Worm (Caenorhabditis elegans) whole organism, late embryonic: ENCODE measurements around the gene C07H4.1.

Experiments used
- C08G9.2 ChIP-seq: sonication (generic microtip); optimal IDR thresholded peaks from 2 replicates; lab custom pipeline; 2016; ENCODE audit warnings: mild to moderate bottlenecking, missing genetic modification characterization, moderate library complexity, missing compliant biosample characterization
- C38D4.7 ChIP-seq: fragments of 200-800 bp; sonication (Bioruptor generic); optimal IDR thresholded peaks from 2 replicates; lab custom pipeline; 2018; ENCODE audit warnings: mild to moderate bottlenecking, missing genetic modification characterization, moderate library complexity, missing compliant biosample characterization
- K09A11.1 ChIP-seq: sonication (generic microtip); optimal IDR thresholded peaks from 2 replicates; lab custom pipeline; 2017; ENCODE audit warnings: antibody characterized with exemption, mild to moderate bottlenecking, missing genetic modification characterization, missing compliant biosample characterization; ENCODE audit not compliant: insufficient read depth
- T23F11.4 ChIP-seq: fragments of 200-800 bp; sonication (Bioruptor generic); optimal IDR thresholded peaks from 2 replicates; lab custom pipeline; 2018; ENCODE audit warnings: mild to moderate bottlenecking, missing genetic modification characterization, missing compliant biosample characterization
- ahr-1 ChIP-seq: sonication (generic microtip); optimal IDR thresholded peaks from 2 replicates; lab custom pipeline; 2016; ENCODE audit warnings: missing genetic modification characterization, missing compliant biosample characterization
- ama-1 ChIP-seq: fragments of 150-350 bp; optimal IDR thresholded peaks from 2 replicates; lab custom pipeline; 2014
- ceh-14 ChIP-seq: sonication (generic microtip); optimal IDR thresholded peaks from 2 replicates; lab custom pipeline; 2016; ENCODE audit warnings: missing genotype, missing genetic modification characterization, missing compliant biosample characterization
- ceh-18 ChIP-seq: sonication (generic microtip); optimal IDR thresholded peaks from 2 replicates; lab custom pipeline; 2016; ENCODE audit warnings: missing genetic modification characterization, missing compliant biosample characterization
- ceh-22 ChIP-seq: sonication (generic microtip); optimal IDR thresholded peaks from 2 replicates; lab custom pipeline; 2017; ENCODE audit warnings: missing biosample characterization, missing genetic modification characterization
- ceh-30 ChIP-seq: fragments of 150-350 bp; optimal IDR thresholded peaks from 2 replicates; lab custom pipeline; 2014; ENCODE audit warnings: missing biosample characterization, missing genetic modification characterization
- ceh-34 ChIP-seq: sonication (generic microtip); optimal IDR thresholded peaks from 2 replicates; lab custom pipeline; 2016; ENCODE audit warnings: mild to moderate bottlenecking, missing genetic modification characterization, missing compliant biosample characterization
- ceh-45 ChIP-seq: fragments of 200-800 bp; sonication (Bioruptor generic); IDR thresholded peaks from 2 replicates; pipeline ENCODE4 v1.3.6; 2022; ENCODE audit warnings: missing genetic modification reagents, missing genetic modification characterization, missing compliant biosample characterization
- ceh-6 ChIP-seq: fragments of 200-800 bp; sonication (Bioruptor generic); optimal IDR thresholded peaks from 2 replicates; lab custom pipeline; 2018; ENCODE audit warnings: mild to moderate bottlenecking, missing genetic modification characterization, missing compliant biosample characterization
- ceh-9 ChIP-seq: sonication (generic microtip); optimal IDR thresholded peaks from 2 replicates; lab custom pipeline; 2016; ENCODE audit warnings: mild to moderate bottlenecking, missing genetic modification characterization, inconsistent platforms, missing compliant biosample characterization
- che-1 ChIP-seq: sonication (generic microtip); optimal IDR thresholded peaks from 2 replicates; lab custom pipeline; 2016; ENCODE audit warnings: mild to moderate bottlenecking, missing genetic modification characterization, missing compliant biosample characterization
- dmd-4 ChIP-seq: sonication (generic microtip); optimal IDR thresholded peaks from 2 replicates; lab custom pipeline; 2016; ENCODE audit warnings: borderline replicate concordance, missing genetic modification characterization, missing compliant biosample characterization
- dve-1 ChIP-seq: sonication (generic microtip); optimal IDR thresholded peaks from 2 replicates; lab custom pipeline; 2017; ENCODE audit warnings: antibody characterized with exemption, mild to moderate bottlenecking, missing genetic modification characterization, missing compliant biosample characterization
- elt-2 ChIP-seq: sonication (generic microtip); optimal IDR thresholded peaks from 2 replicates; lab custom pipeline; 2016; ENCODE audit warnings: missing genetic modification reagents, missing genetic modification characterization, missing compliant biosample characterization
- ets-4 ChIP-seq: sonication (generic microtip); optimal IDR thresholded peaks from 2 replicates; lab custom pipeline; 2016; ENCODE audit warnings: missing genetic modification characterization, missing compliant biosample characterization
- eyg-1 ChIP-seq: sonication (generic microtip); optimal IDR thresholded peaks from 2 replicates; lab custom pipeline; 2016; ENCODE audit warnings: missing genotype, missing genetic modification characterization, missing compliant biosample characterization
- fax-1 ChIP-seq: sonication (generic microtip); optimal IDR thresholded peaks from 2 replicates; lab custom pipeline; 2016; ENCODE audit warnings: missing genotype, missing genetic modification characterization, missing compliant biosample characterization
- fkh-10 ChIP-seq: fragments of 150-350 bp; optimal IDR thresholded peaks from 2 replicates; lab custom pipeline; 2014; ENCODE audit warnings: missing biosample characterization, missing genetic modification reagents, missing genetic modification characterization
- fkh-6 ChIP-seq: sonication (generic microtip); optimal IDR thresholded peaks from 2 replicates; lab custom pipeline; 2016; ENCODE audit warnings: missing genetic modification characterization, missing compliant biosample characterization
- gmeb-2 ChIP-seq: sonication (generic microtip); optimal IDR thresholded peaks from 2 replicates; lab custom pipeline; 2016; ENCODE audit warnings: missing genetic modification characterization, inconsistent platforms, missing compliant biosample characterization
- hlh-13 ChIP-seq: fragments of 200-800 bp; sonication (Bioruptor generic); optimal IDR thresholded peaks from 2 replicates; lab custom pipeline; 2018; ENCODE audit warnings: mild to moderate bottlenecking, missing genetic modification characterization, missing compliant biosample characterization
- hlh-15 ChIP-seq: sonication (generic microtip); optimal IDR thresholded peaks from 2 replicates; lab custom pipeline; 2016; ENCODE audit warnings: missing genetic modification characterization, missing compliant biosample characterization
- hlh-8 ChIP-seq: sonication (generic microtip); optimal IDR thresholded peaks from 2 replicates; lab custom pipeline; 2016; ENCODE audit warnings: missing genotype, missing genetic modification characterization, missing compliant biosample characterization
- lim-6 ChIP-seq: sonication (generic microtip); optimal IDR thresholded peaks from 2 replicates; lab custom pipeline; 2016; ENCODE audit warnings: missing genetic modification characterization, missing compliant biosample characterization
- lin-11 ChIP-seq: fragments of 200-800 bp; sonication (Bioruptor generic); optimal IDR thresholded peaks from 2 replicates; lab custom pipeline; 2018; ENCODE audit warnings: mild to moderate bottlenecking, missing genetic modification characterization, missing compliant biosample characterization
- madf-2 ChIP-seq: sonication (generic microtip); optimal IDR thresholded peaks from 2 replicates; lab custom pipeline; 2017; ENCODE audit warnings: missing genetic modification characterization, missing compliant biosample characterization
- nfya-1 ChIP-seq: sonication (generic microtip); optimal IDR thresholded peaks from 2 replicates; lab custom pipeline; 2017; ENCODE audit warnings: missing genetic modification characterization, mild to moderate bottlenecking, missing compliant biosample characterization, antibody characterized with exemption, moderate library complexity
- nhr-11 ChIP-seq: fragments of 150-350 bp; optimal IDR thresholded peaks from 2 replicates; lab custom pipeline; 2014; ENCODE audit warnings: missing biosample characterization, missing genetic modification characterization
- pag-3 ChIP-seq: sonication (generic microtip); optimal IDR thresholded peaks from 2 replicates; lab custom pipeline; 2016; ENCODE audit warnings: missing compliant biosample characterization, missing genetic modification characterization, borderline replicate concordance
- pax-1 ChIP-seq: fragments of 150-350 bp; optimal IDR thresholded peaks from 2 replicates; lab custom pipeline; 2014; ENCODE audit warnings: missing biosample characterization, missing genetic modification characterization
- pha-4 ChIP-seq: fragments of 150-350 bp; optimal IDR thresholded peaks from 2 replicates; lab custom pipeline; 2018; ENCODE audit warnings: missing biosample characterization, missing genetic modification reagents, missing genetic modification characterization
- pqm-1 ChIP-seq: sonication (generic microtip); optimal IDR thresholded peaks from 2 replicates; lab custom pipeline; 2016; ENCODE audit warnings: missing genetic modification characterization, missing compliant biosample characterization
- pros-1 ChIP-seq: fragments of 150-350 bp; optimal IDR thresholded peaks from 2 replicates; lab custom pipeline; 2014; ENCODE audit warnings: missing biosample characterization, missing genetic modification reagents, missing genetic modification characterization
- ref-2 ChIP-seq: sonication (generic microtip); optimal IDR thresholded peaks from 2 replicates; lab custom pipeline; 2016; ENCODE audit warnings: missing genetic modification characterization, missing compliant biosample characterization
- rnt-1 ChIP-seq: sonication (generic microtip); optimal IDR thresholded peaks from 2 replicates; lab custom pipeline; 2016; ENCODE audit warnings: missing genetic modification characterization, missing compliant biosample characterization
- sdc-2 ChIP-seq: sonication (generic microtip); optimal IDR thresholded peaks from 2 replicates; lab custom pipeline; 2016; ENCODE audit warnings: missing genotype, missing genetic modification characterization, missing compliant biosample characterization
- sox-2 ChIP-seq: fragments of 200-800 bp; sonication (Bioruptor generic); IDR thresholded peaks from 2 replicates; pipeline ENCODE4 v1.3.6; 2022; ENCODE audit warnings: missing genetic modification reagents, missing genetic modification characterization, missing compliant biosample characterization
- sox-4 ChIP-seq: sonication (generic microtip); optimal IDR thresholded peaks from 2 replicates; lab custom pipeline; 2017; ENCODE audit warnings: mild to moderate bottlenecking, missing genetic modification characterization, inconsistent platforms, missing compliant biosample characterization
- syd-9 ChIP-seq: sonication (generic microtip); optimal IDR thresholded peaks from 2 replicates; lab custom pipeline; 2016; ENCODE audit warnings: mild to moderate bottlenecking, missing genetic modification characterization, moderate library complexity, missing compliant biosample characterization
- ttx-3 ChIP-seq: sonication (generic microtip); optimal IDR thresholded peaks from 2 replicates; lab custom pipeline; 2016; ENCODE audit warnings: missing genetic modification reagents, missing genetic modification characterization, missing compliant biosample characterization
- unc-55 ChIP-seq: sonication (generic microtip); optimal IDR thresholded peaks from 2 replicates; lab custom pipeline; 2017; ENCODE audit warnings: missing biosample characterization, missing genetic modification reagents, missing genetic modification characterization
- unc-86 ChIP-seq: sonication (generic microtip); optimal IDR thresholded peaks from 2 replicates; lab custom pipeline; 2016; ENCODE audit warnings: missing genetic modification characterization, missing compliant biosample characterization
- zip-5 ChIP-seq: sonication (generic microtip); optimal IDR thresholded peaks from 2 replicates; lab custom pipeline; 2016; ENCODE audit warnings: missing genetic modification characterization, missing compliant biosample characterization

The C07H4.1 gene

DNA sequence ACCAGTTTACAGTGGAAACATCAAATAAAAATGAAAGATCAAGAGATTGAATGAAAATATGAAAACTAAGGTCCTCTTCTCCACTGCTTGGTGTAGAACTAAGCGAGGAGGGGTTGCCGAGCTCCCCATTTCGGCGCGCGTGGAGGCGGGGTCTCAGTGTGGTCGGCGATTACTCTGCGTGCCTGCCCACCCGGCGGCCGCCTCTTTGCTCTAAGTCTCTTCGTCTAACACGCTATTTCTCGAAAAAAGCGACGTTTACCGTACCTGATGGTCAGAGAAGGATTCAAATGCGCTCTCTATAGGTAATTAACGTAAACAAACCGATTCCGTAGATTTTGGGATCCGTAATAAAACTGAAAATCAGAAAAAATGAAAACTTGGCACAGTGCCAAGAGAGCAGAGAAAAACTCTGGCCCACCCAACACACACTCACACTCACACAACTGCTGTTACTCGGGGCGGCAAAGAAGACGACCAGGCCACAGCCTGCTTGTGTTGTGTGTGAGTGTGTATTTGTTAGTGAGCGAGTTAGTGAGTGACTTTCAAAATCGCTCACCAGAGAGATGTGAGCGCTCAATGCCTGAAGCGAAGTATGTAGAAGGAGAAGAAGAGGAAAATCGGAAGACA lies 31.8 kb downstream of the C07H4.1 start (continued):
- peak; percentile 4 for TF ChIP-seq ttx-3 (tag; lab: Kevin White, UChicago)
- TF ChIP-seq K09A11.1 = peak; percentile 1
- TF ChIP-seq sdc-2 (tag; lab: Kevin White, UChicago) = peak; percentile 38

DNA sequence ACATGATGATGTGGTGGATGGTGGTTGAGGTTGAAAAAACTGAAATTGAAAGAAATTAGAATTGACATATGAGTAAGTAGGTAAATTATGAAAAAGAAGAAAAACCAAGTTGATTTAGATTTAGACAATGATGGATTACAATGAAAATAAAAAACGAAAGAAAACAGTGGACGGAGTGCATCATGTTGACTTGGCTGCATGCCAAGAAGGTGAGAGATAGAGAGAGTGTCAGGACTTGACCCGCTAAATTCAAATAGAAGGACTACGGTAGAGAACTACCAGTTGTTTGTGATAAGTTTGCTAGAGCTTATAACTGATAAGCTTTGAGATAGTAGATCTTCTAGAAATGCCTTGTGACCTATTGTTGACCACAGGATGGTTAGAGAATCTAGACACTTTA lies 32.4 kb downstream of the C07H4.1 start, which contains the start of gene T24B8.3:
T24B8.3 (minus strand) TSS at position 39 of the 400 bp plus-strand sequence.
- no peak for TF ChIP-seq K09A11.1
- TF ChIP-seq T23F11.4 (GFP tag; lab: Kevin White, UChicago) = no peak
- TF ChIP-seq C38D4.7 = no peak
- TF ChIP-seq ets-4 (tag; lab: Kevin White, UChicago) = no peak
- no peak for TF ChIP-seq lim-6 (tag; lab: Kevin White, UChicago)
- TF ChIP-seq dve-1 = no peak
- no peak for TF ChIP-seq zip-5
- TF ChIP-seq ceh-9 (tag; lab: Kevin White, UChicago) = no peak
- TF ChIP-seq rnt-1 (tag; lab: Kevin White, UChicago) = no peak
- no peak for TF ChIP-seq syd-9
- TF ChIP-seq pax-1 (tag; lab: Kevin White, UChicago) = no peak
- TF ChIP-seq ahr-1 (tag; lab: Kevin White, UChicago) = no peak
- no peak for TF ChIP-seq ama-1 (lab: Kevin White, UChicago)
- no peak for TF ChIP-seq ref-2 (tag; lab: Kevin White, UChicago)
- no peak for TF ChIP-seq pag-3 (tag; lab: Kevin White, UChicago)
- TF ChIP-seq elt-2 = no peak
- TF ChIP-seq ceh-45 (GFP tag; lab: Robert Waterston, UW) = no peak

DNA sequence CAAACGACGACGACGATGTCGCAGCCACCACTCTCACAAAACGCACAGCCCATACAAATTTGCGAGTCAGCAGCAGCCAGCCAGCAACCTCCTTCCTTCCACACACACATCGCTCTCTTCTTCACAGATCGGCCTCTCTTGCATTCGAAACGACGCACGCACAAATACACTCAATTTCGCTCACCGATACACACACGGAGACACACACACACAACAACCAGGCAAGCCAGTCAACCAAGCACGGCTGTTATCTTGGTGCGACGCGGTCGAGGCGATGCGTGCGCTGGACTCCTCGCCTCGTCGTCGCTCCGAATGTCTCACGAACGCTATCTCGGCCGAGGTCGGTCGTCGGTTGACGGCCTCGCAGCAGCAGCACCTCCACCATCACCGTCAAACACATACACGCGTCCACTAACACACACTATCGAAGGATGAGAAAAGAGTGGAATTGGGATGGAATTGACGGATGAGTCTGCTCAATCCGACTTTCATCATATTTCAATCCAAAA lies 33.1 kb downstream of the C07H4.1 start:
- peak; percentile 72 for TF ChIP-seq fkh-10
- TF ChIP-seq rnt-1 (tag; lab: Kevin White, UChicago) = peak; percentile 96
- no peak for TF ChIP-seq pqm-1 (tag; lab: Kevin White, UChicago)
- peak; percentile 68 for TF ChIP-seq ceh-6 (GFP tag; lab: Kevin White, UChicago)
- TF ChIP-seq madf-2 = peak; percentile 92
- TF ChIP-seq lim-6 (tag; lab: Kevin White, UChicago) = no peak
- peak; percentile 90 for TF ChIP-seq ceh-30 (tag; lab: Kevin White, UChicago)
- TF ChIP-seq C08G9.2 (tag; lab: Kevin White, UChicago) = peak; percentile 61
- peak; percentile 2 for TF ChIP-seq zip-5
- peak; percentile 95 for TF ChIP-seq nfya-1 (tag; lab: Kevin White, UChicago)
- TF ChIP-seq ceh-9 (tag; lab: Kevin White, UChicago) = no peak
- peak; percentile 78 for TF ChIP-seq elt-2
- TF ChIP-seq sox-4 (tag; lab: Kevin White, UChicago) = peak; percentile 44
- TF ChIP-seq pag-3 (tag; lab: Kevin White, UChicago) = no peak
- peak; percentile 3 for TF ChIP-seq fax-1
- TF ChIP-seq ceh-22 = no peak
- peak; percentile 63 for TF ChIP-seq T23F11.4 (GFP tag; lab: Kevin White, UChicago)
- TF ChIP-seq dmd-4 (tag; lab: Kevin White, UChicago) = peak; percentile 62
- peak; percentile 10 for TF ChIP-seq ama-1 (lab: Kevin White, UChicago)
- TF ChIP-seq hlh-13 (GFP tag; lab: Kevin White, UChicago) = peak; percentile 43
- peak; percentile 46 for TF ChIP-seq che-1 (tag; lab: Kevin White, UChicago)
- TF ChIP-seq eyg-1 (tag; lab: Kevin White, UChicago) = peak; percentile 71
- peak; percentile 85 for TF ChIP-seq ceh-14 (tag; lab: Kevin White, UChicago)
- TF ChIP-seq dve-1 = peak; percentile 93
- peak; percentile 86 for TF ChIP-seq pros-1 (tag; lab: Kevin White, UChicago)
- TF ChIP-seq fkh-6 (tag; lab: Kevin White, UChicago) = peak; percentile 36
- peak; percentile 81 for TF ChIP-seq unc-55 (GFP tag; lab: Kevin White, UChicago)
- peak; percentile 37 for TF ChIP-seq lin-11 (tag; lab: Kevin White, UChicago)
- TF ChIP-seq hlh-8 (tag; lab: Kevin White, UChicago) = peak; percentile 80
- TF ChIP-seq K09A11.1 = peak; percentile 18
- peak; percentile 3 for TF ChIP-seq hlh-15
- TF ChIP-seq gmeb-2 (tag; lab: Kevin White, UChicago) = no peak
- peak; percentile 98 for TF ChIP-seq ceh-18 (tag; lab: Kevin White, UChicago)
- no peak for TF ChIP-seq pha-4 (tag; lab: Kevin White, UChicago)
- peak; percentile 91 for TF ChIP-seq ceh-34 (tag; lab: Kevin White, UChicago)
- TF ChIP-seq nhr-11 (tag; lab: Kevin White, UChicago) = no peak
- peak; percentile 5; the same call in 1 of the 2 replicates for TF ChIP-seq sox-2 (GFP tag; lab: Robert Waterston, UW)
- TF ChIP-seq unc-86 (tag; lab: Kevin White, UChicago) = peak; percentile 69
